Worm (Caenorhabditis elegans): Measurements from ENCODE around the gene swsn-4.

swsn-4 gene

ce11 chrIV:11118837-11119491 lies 6.9 kb upstream of the swsn-4 start, which contains the start of the genes imp-2 and enpl-1 (continued):
- TF ChIP-seq elt-2 (tag; optimal IDR thresholded peaks at IDR 0.05) (peak; percentile 72), dpl-1 (GFP tag; optimal IDR thresholded peaks at IDR 0.05) (peak; percentile 60 to 79 (median 78)), snu-23 (GFP tag; optimal IDR thresholded peaks at IDR 0.05) (peak; percentile 95), nhr-76 (tag; optimal IDR thresholded peaks at IDR 0.05) (peak; percentile 38), hlh-4 (tag; optimal IDR thresholded peaks at IDR 0.05) (no peak), fkh-10 (GFP tag; optimal IDR thresholded peaks at IDR 0.05) (peak; percentile 75), ceh-88 (GFP tag; IDR thresholded peaks at IDR 0.05) (no peak), nhr-84 (tag; optimal IDR thresholded peaks at IDR 0.05) (no peak), sox-4 (tag; optimal IDR thresholded peaks at IDR 0.05) (peak; percentile 41), alr-1 (tag; optimal IDR thresholded peaks at IDR 0.05; ENCODE audit: borderline replicate concordance) (no peak), egl-27 (tag; optimal IDR thresholded peaks at IDR 0.05) (peak; percentile 30 to 31), blmp-1 (tag; optimal IDR thresholded peaks at IDR 0.05) (peak; percentile 37), irx-1 (tag; optimal IDR thresholded peaks at IDR 0.05) (peak; percentile 81), skn-1 (tag; optimal IDR thresholded peaks at IDR 0.05) (peak; percentile 77), nhr-71 (tag; optimal IDR thresholded peaks at IDR 0.05) (peak; percentile 97), mep-1 (tag; optimal IDR thresholded peaks at IDR 0.05) (peak; percentile 88), isw-1 (GFP tag; IDR thresholded peaks at IDR 0.05) (peak; percentile 94), tbx-2 (tag; optimal IDR thresholded peaks at IDR 0.05) (peak; percentile 94), tlp-1 (tag; optimal IDR thresholded peaks at IDR 0.05) (no peak), ces-1 (GFP tag; optimal IDR thresholded peaks at IDR 0.05) (no peak), nhr-20 (tag; optimal IDR thresholded peaks at IDR 0.05) (peak; percentile 94), vab-15 (tag; optimal IDR thresholded peaks at IDR 0.05) (peak; percentile 55), pag-3 (tag; optimal IDR thresholded peaks at IDR 0.05; ENCODE audit: borderline replicate concordance, insufficient read depth) (no peak), swsn-7 (tag; optimal IDR thresholded peaks at IDR 0.05) (peak; percentile 94), efl-3 (GFP tag; optimal IDR thresholded peaks at IDR 0.05) (no peak), fkh-8 (tag; optimal IDR thresholded peaks at IDR 0.05) (peak; percentile 89), grh-1 (GFP tag; IDR thresholded peaks at IDR 0.05) (peak; percentile 91), ets-5 (GFP tag; IDR thresholded peaks at IDR 0.05) (no peak), mdl-1 (tag; optimal IDR thresholded peaks at IDR 0.05) (peak; percentile 85 to 98), sup-37 (GFP tag; optimal IDR thresholded peaks at IDR 0.05) (peak; percentile 76), lin-14 (GFP tag; optimal IDR thresholded peaks at IDR 0.05) (peak; percentile 99), hpl-2 (GFP tag; optimal IDR thresholded peaks at IDR 0.05) (peak; percentile 7), C04F5.9 (tag; optimal IDR thresholded peaks at IDR 0.05) (peak; percentile 59), nhr-47 (tag; optimal IDR thresholded peaks at IDR 0.05) (peak; percentile 94), unc-98 (GFP tag; IDR thresholded peaks at IDR 0.05) (peak; percentile 49; the same call in 1 of the 2 replicates), ceh-82 (tag; optimal IDR thresholded peaks at IDR 0.05) (peak; percentile 77 to 91 (median 88)), ztf-4 (tag; optimal IDR thresholded peaks at IDR 0.05) (peak; percentile 75), egl-13 (tag; optimal IDR thresholded peaks at IDR 0.05) (peak; percentile 83), lsy-2 (tag; optimal IDR thresholded peaks at IDR 0.05) (peak; percentile 94 to 97), unc-86 (tag; optimal IDR thresholded peaks at IDR 0.05) (peak; percentile 91), ceh-90 (tag; optimal IDR thresholded peaks at IDR 0.05) (no peak), nhr-90 (tag; optimal IDR thresholded peaks at IDR 0.05; ENCODE audit: poor library complexity) (peak; percentile 88), ama-1 (optimal IDR thresholded peaks at IDR 0.05) (peak; percentile 30), lin-39 (tag; optimal IDR thresholded peaks at IDR 0.05) (peak; percentile 72), jun-1 (tag; optimal IDR thresholded peaks at IDR 0.05) (peak; percentile 86), rnt-1 (tag; optimal IDR thresholded peaks at IDR 0.05) (peak; percentile 91), elt-3 (tag; optimal IDR thresholded peaks at IDR 0.05) (peak in 3 of 6 experiments; percentile 25 to 91 (median 63)), zag-1 (tag; optimal IDR thresholded peaks at IDR 0.05) (peak; percentile 40)

Measured in whole organism, L1 larva.